Fruit fly (Drosophila melanogaster): Measurements from ENCODE around the gene CG15577.

CG15577 gene

dm6 chrX:4268401-4268800, 8.4 kb downstream of the CG15577 start, which contains the start of gene CG15572:
CG15572 (plus strand) TSS chrX:4268701.
- TF ChIP-seq svp (GFP tag) (peak; percentile 28), CG6163 (GFP tag; IDR thresholded peaks at IDR 0.05) (no peak)

- no peak for TF ChIP-seq Met (GFP tag; optimal IDR thresholded peaks at IDR 0.05)
- no peak for TF ChIP-seq CG34406 (GFP tag; optimal IDR thresholded peaks at IDR 0.05)
- no peak for TF ChIP-seq Ets96B (tag; optimal IDR thresholded peaks at IDR 0.05)
- no peak for TF ChIP-seq eg (GFP tag; IDR thresholded peaks at IDR 0.05)
- TF ChIP-seq achi (GFP tag; optimal IDR thresholded peaks at IDR 0.05): no peak
- no peak for TF ChIP-seq CG11902 (GFP tag; optimal IDR thresholded peaks at IDR 0.05)
- no peak for TF ChIP-seq svp (GFP tag)
- no peak for TF ChIP-seq Blimp-1 (GFP tag; optimal IDR thresholded peaks at IDR 0.05)
- no peak for TF ChIP-seq Eip93F (GFP tag; optimal IDR thresholded peaks at IDR 0.05)
- no peak for TF ChIP-seq Sox102F (GFP tag; optimal IDR thresholded peaks at IDR 0.05)
- no peak for TF ChIP-seq OdsH (GFP tag; optimal IDR thresholded peaks at IDR 0.05)
- no peak for TF ChIP-seq Gug (GFP tag; IDR thresholded peaks at IDR 0.05)
- no peak for TF ChIP-seq CG15336 (GFP tag; IDR thresholded peaks at IDR 0.05)
- no peak for TF ChIP-seq CG7368 (GFP tag; optimal IDR thresholded peaks at IDR 0.05)
- no peak for TF ChIP-seq CG11294 (GFP tag; IDR thresholded peaks at IDR 0.05)
- TF ChIP-seq CG11762 (GFP tag; optimal IDR thresholded peaks at IDR 0.05; ENCODE audit: insufficient read depth): no peak
- TF ChIP-seq dac (GFP tag; optimal IDR thresholded peaks at IDR 0.05): no peak
- no peak for TF ChIP-seq ss (GFP tag; optimal IDR thresholded peaks at IDR 0.05)
- no peak for TF ChIP-seq CG3032 (tag; optimal IDR thresholded peaks at IDR 0.05)
- TF ChIP-seq CG6808 (GFP tag; optimal IDR thresholded peaks at IDR 0.05): no peak
Observed at dm6 chrX:4265797-4266196, 11.0 kb downstream of the CG15577 start, which contains the start of gene CG12691. CG12691 (plus strand) TSS chrX:4266097.

DNA sequence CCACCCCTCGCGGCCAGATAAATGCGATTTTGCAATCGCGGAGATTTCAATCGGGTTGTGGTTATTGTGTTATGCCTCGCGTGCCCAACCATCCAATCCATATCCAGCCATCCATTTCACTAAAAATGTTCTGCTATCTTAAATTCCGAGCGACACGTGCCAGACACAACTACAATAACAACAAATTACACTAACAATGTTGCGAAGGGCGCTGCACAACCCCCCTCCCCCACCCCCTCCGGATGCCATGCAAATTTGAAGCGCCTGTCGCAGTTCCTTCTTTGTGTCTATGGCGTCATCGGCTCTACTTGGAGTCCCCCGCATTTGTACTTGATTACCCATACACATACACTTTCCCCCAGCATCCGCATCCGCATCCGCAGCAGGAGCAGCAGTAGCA, 11.5 kb downstream of the CG15577 start:
- TF ChIP-seq Smox (GFP tag; optimal IDR thresholded peaks at IDR 0.05) (no peak), Eip78C (GFP tag) (no peak), CG8632 (GFP tag; optimal IDR thresholded peaks at IDR 0.05) (no peak), CG31627 (GFP tag; optimal IDR thresholded peaks at IDR 0.05) (no peak), svp (GFP tag) (no peak), eg (GFP tag; IDR thresholded peaks at IDR 0.05) (no peak), CG7368 (GFP tag; optimal IDR thresholded peaks at IDR 0.05) (no peak), CG11902 (GFP tag; optimal IDR thresholded peaks at IDR 0.05) (no peak), fkh (GFP tag; optimal IDR thresholded peaks at IDR 0.05) (no peak), topi (GFP tag; optimal IDR thresholded peaks at IDR 0.05) (no peak)

- TF ChIP-seq CG15336 (GFP tag; IDR thresholded peaks at IDR 0.05): peak; percentile 69
- TF ChIP-seq CG11762 (GFP tag; optimal IDR thresholded peaks at IDR 0.05; ENCODE audit: insufficient read depth): no peak
- no peak for TF ChIP-seq CG9139 (GFP tag; optimal IDR thresholded peaks at IDR 0.05)
- no peak for TF ChIP-seq CG31627 (GFP tag; optimal IDR thresholded peaks at IDR 0.05)
- no peak for TF ChIP-seq dsx (GFP tag; optimal IDR thresholded peaks at IDR 0.05; ENCODE audit: poor library complexity, severe bottlenecking)
- TF ChIP-seq CG8119 (GFP tag; IDR thresholded peaks at IDR 0.05): peak; percentile 60; the same call in 1 of the 3 replicates
- no peak for TF ChIP-seq CG6854 (GFP tag; optimal IDR thresholded peaks at IDR 0.05)
- peak; percentile 58; the same call in 1 of the 2 replicates for TF ChIP-seq Gug (GFP tag; IDR thresholded peaks at IDR 0.05)
- no peak for TF ChIP-seq Hr39 (GFP tag; optimal IDR thresholded peaks at IDR 0.05)
- no peak for TF ChIP-seq CG3032 (tag; optimal IDR thresholded peaks at IDR 0.05)
- no peak for TF ChIP-seq spab (GFP tag; optimal IDR thresholded peaks at IDR 0.05)
- no peak for TF ChIP-seq fkh (GFP tag; optimal IDR thresholded peaks at IDR 0.05)
- TF ChIP-seq net (GFP tag; optimal IDR thresholded peaks at IDR 0.05): peak; percentile 15
- TF ChIP-seq pdm3 (GFP tag; optimal IDR thresholded peaks at IDR 0.05): peak; percentile 60
- TF ChIP-seq esn (GFP tag; optimal IDR thresholded peaks at IDR 0.05): no peak
- no peak for TF ChIP-seq Ets96B (tag; optimal IDR thresholded peaks at IDR 0.05)
- TF ChIP-seq acj6 (GFP tag; optimal IDR thresholded peaks at IDR 0.05): peak; percentile 29
- peak; percentile 6 for TF ChIP-seq Sox14 (GFP tag; optimal IDR thresholded peaks at IDR 0.05)
- TF ChIP-seq vri (GFP tag; optimal IDR thresholded peaks at IDR 0.05): no peak
- TF ChIP-seq CG11902 (GFP tag; optimal IDR thresholded peaks at IDR 0.05): no peak
- TF ChIP-seq Hr4 (GFP tag; optimal IDR thresholded peaks at IDR 0.05): peak; percentile 73
- no peak for TF ChIP-seq CG6808 (GFP tag; optimal IDR thresholded peaks at IDR 0.05)
- peak; percentile 15 to 50 for TF ChIP-seq ss (GFP tag; optimal IDR thresholded peaks at IDR 0.05)
- peak; percentile 43 for TF ChIP-seq CG6276 (GFP tag; optimal IDR thresholded peaks at IDR 0.05)
- TF ChIP-seq CG10669 (GFP tag; optimal IDR thresholded peaks at IDR 0.05): peak; percentile 22
- no peak for TF ChIP-seq CG6792 (GFP tag; optimal IDR thresholded peaks at IDR 0.05)
- no peak for TF ChIP-seq svp (GFP tag)
- TF ChIP-seq Smox (GFP tag; optimal IDR thresholded peaks at IDR 0.05): no peak
- TF ChIP-seq lz (GFP tag; optimal IDR thresholded peaks at IDR 0.05): no peak
- no peak for TF ChIP-seq CG34406 (GFP tag; optimal IDR thresholded peaks at IDR 0.05)
- TF ChIP-seq Sox102F (GFP tag; optimal IDR thresholded peaks at IDR 0.05): no peak
- peak; percentile 34 for TF ChIP-seq dac (GFP tag; optimal IDR thresholded peaks at IDR 0.05)
- TF ChIP-seq Eip78C (GFP tag): peak; percentile 80
- no peak for TF ChIP-seq Eip93F (GFP tag; optimal IDR thresholded peaks at IDR 0.05)
Observed at dm6 chrX:4264319-4264718, 12.5 kb downstream of the CG15577 start.

Measured in whole organism, prepupa.